Fruit fly (Drosophila melanogaster) whole organism, prepupa: Measurements from ENCODE around the gene Obp83a.

Source experiments
- Blimp-1 ChIP-seq: fragments of 200-800 bp; sonication (Bioruptor generic); optimal IDR thresholded peaks from 3 replicates; lab custom pipeline; 2017; ENCODE audit warnings: missing biosample characterization, missing genetic modification characterization, mild to moderate bottlenecking, moderate library complexity, missing genetic modification reagents
- CG10631 ChIP-seq: fragments of 200-800 bp; sonication (Bioruptor generic); optimal IDR thresholded peaks from 2 replicates; lab custom pipeline; 2016; ENCODE audit warnings: missing biosample characterization, missing genetic modification characterization
- CG10669 ChIP-seq: fragments of 200-800 bp; sonication (Bioruptor generic); optimal IDR thresholded peaks from 3 replicates; lab custom pipeline; 2018; ENCODE audit warnings: missing biosample characterization, mild to moderate bottlenecking, missing genetic modification characterization, moderate library complexity
- CG15336 ChIP-seq: fragments of 200-800 bp; sonication (Bioruptor generic); IDR thresholded peaks from 2 replicates; pipeline ENCODE4 v1.3.6; 2022; ENCODE audit warnings: missing biosample characterization, missing genetic modification characterization
- CG16779 ChIP-seq: fragments of 200-800 bp; sonication (Bioruptor generic); optimal IDR thresholded peaks from 3 replicates; lab custom pipeline; 2017; ENCODE audit warnings: missing biosample characterization, mild to moderate bottlenecking, missing genetic modification characterization
- CG3032 ChIP-seq: fragments of 200-800 bp; optimal IDR thresholded peaks from 2 replicates; lab custom pipeline; 2019; ENCODE audit warnings: missing biosample characterization, mild to moderate bottlenecking, missing genetic modification characterization, moderate library complexity
- CG32006 ChIP-seq: fragments of 200-800 bp; sonication (Bioruptor generic); optimal IDR thresholded peaks from 3 replicates; lab custom pipeline; 2017; ENCODE audit warnings: missing biosample characterization, mild to moderate bottlenecking, missing genetic modification characterization
- CG34406 ChIP-seq: fragments of 200-800 bp; sonication (Bioruptor generic); optimal IDR thresholded peaks from 3 replicates; lab custom pipeline; 2016; ENCODE audit warnings: missing biosample characterization, missing genetic modification characterization
- CG3919 ChIP-seq: fragments of 200-800 bp; sonication (Bioruptor generic); optimal IDR thresholded peaks from 3 replicates; lab custom pipeline; 2016; ENCODE audit warnings: missing biosample characterization, missing genetic modification characterization
- CG4318 ChIP-seq: fragments of 200-800 bp; sonication (Bioruptor generic); optimal IDR thresholded peaks from 3 replicates; lab custom pipeline; 2017; ENCODE audit warnings: missing biosample characterization, mild to moderate bottlenecking, missing genetic modification characterization
- CG6163 ChIP-seq: fragments of 200-800 bp; sonication (Bioruptor generic); IDR thresholded peaks from 3 replicates; pipeline ENCODE4 v1.3.6; 2022; ENCODE audit warnings: missing biosample characterization, missing genetic modification characterization
- CG6276 ChIP-seq: fragments of 200-800 bp; sonication (Bioruptor generic); optimal IDR thresholded peaks from 2 replicates; lab custom pipeline; 2017; ENCODE audit warnings: missing biosample characterization, mild to moderate bottlenecking, missing genetic modification characterization
- CG6808 ChIP-seq: fragments of 200-800 bp; sonication (Bioruptor generic); optimal IDR thresholded peaks from 3 replicates; lab custom pipeline; 2017; ENCODE audit warnings: missing biosample characterization, missing genetic modification characterization, mild to moderate bottlenecking, moderate library complexity, missing genetic modification reagents
- CG6854 ChIP-seq: fragments of 200-800 bp; sonication (Bioruptor generic); optimal IDR thresholded peaks from 2 replicates; lab custom pipeline; 2017; ENCODE audit warnings: missing biosample characterization, mild to moderate bottlenecking, missing genetic modification characterization
- CG8119 ChIP-seq: fragments of 200-800 bp; sonication (Bioruptor generic); IDR thresholded peaks from 3 replicates; pipeline ENCODE4 v1.3.6; 2022; ENCODE audit warnings: missing biosample characterization, missing genetic modification characterization
- CG8319 ChIP-seq: fragments of 200-800 bp; sonication (Bioruptor generic); optimal IDR thresholded peaks from 3 replicates; lab custom pipeline; 2016; ENCODE audit warnings: missing biosample characterization, missing genetic modification characterization
- CG9139 ChIP-seq: fragments of 200-800 bp; sonication (Bioruptor generic); optimal IDR thresholded peaks from 3 replicates; lab custom pipeline; 2017; ENCODE audit warnings: missing biosample characterization, mild to moderate bottlenecking, missing genetic modification characterization
- Eip93F ChIP-seq: fragments of 200-800 bp; sonication (Bioruptor generic); optimal IDR thresholded peaks from 2 replicates; lab custom pipeline; 2016; ENCODE audit warnings: missing biosample characterization, mild to moderate bottlenecking, missing genetic modification characterization
- Ets21C ChIP-seq: fragments of 200-800 bp; sonication (Bioruptor generic); optimal IDR thresholded peaks from 3 replicates; lab custom pipeline; 2016; ENCODE audit warnings: missing biosample characterization, missing genetic modification characterization
- Ets96B ChIP-seq: fragments of 200-800 bp; optimal IDR thresholded peaks from 2 replicates; lab custom pipeline; 2019; ENCODE audit warnings: missing biosample characterization, mild to moderate bottlenecking, missing genetic modification characterization, moderate library complexity
- Gug ChIP-seq: fragments of 200-800 bp; sonication (Bioruptor generic); IDR thresholded peaks from 2 replicates; pipeline ENCODE4 v1.3.6; 2022; ENCODE audit warnings: missing biosample characterization, missing genetic modification characterization
- Hr39 ChIP-seq: fragments of 200-800 bp; sonication (Bioruptor generic); optimal IDR thresholded peaks from 2 replicates; lab custom pipeline; 2016; ENCODE audit warnings: missing biosample characterization, missing genetic modification characterization
- Met ChIP-seq: fragments of 200-800 bp; sonication (Bioruptor generic); optimal IDR thresholded peaks from 3 replicates; lab custom pipeline; 2016; ENCODE audit warnings: missing biosample characterization, missing genetic modification characterization
- OdsH ChIP-seq: fragments of 200-800 bp; sonication (Bioruptor generic); optimal IDR thresholded peaks from 3 replicates; lab custom pipeline; 2016; ENCODE audit warnings: missing biosample characterization, missing genetic modification characterization
- Smox ChIP-seq: fragments of 200-800 bp; sonication (Bioruptor generic); optimal IDR thresholded peaks from 3 replicates; lab custom pipeline; 2016; ENCODE audit warnings: missing biosample characterization, missing genetic modification characterization
- Sox102F ChIP-seq: fragments of 200-800 bp; sonication (Bioruptor generic); optimal IDR thresholded peaks from 2 replicates; lab custom pipeline; 2016; ENCODE audit warnings: missing biosample characterization, mild to moderate bottlenecking, missing genetic modification characterization
- Sox14 ChIP-seq: fragments of 200-800 bp; sonication (Bioruptor generic); optimal IDR thresholded peaks from 3 replicates; lab custom pipeline; 2016; ENCODE audit warnings: missing biosample characterization, missing genetic modification characterization
- achi ChIP-seq: fragments of 200-800 bp; sonication (Bioruptor generic); optimal IDR thresholded peaks from 3 replicates; lab custom pipeline; 2016; ENCODE audit warnings: missing biosample characterization, missing genetic modification characterization
- cyc ChIP-seq: fragments of 200-800 bp; sonication (Bioruptor generic); optimal IDR thresholded peaks from 3 replicates; lab custom pipeline; 2016; ENCODE audit warnings: missing biosample characterization, missing genetic modification characterization
- dsx ChIP-seq: fragments of 200-800 bp; optimal IDR thresholded peaks from 3 replicates; lab custom pipeline; 2019; ENCODE audit warnings: missing biosample characterization, mild to moderate bottlenecking, missing genetic modification characterization, moderate library complexity; ENCODE audit not compliant: poor library complexity, severe bottlenecking
- eg ChIP-seq: fragments of 200-800 bp; sonication (Bioruptor generic); IDR thresholded peaks from 3 replicates; pipeline ENCODE4 v1.3.6; 2022; ENCODE audit warnings: missing biosample characterization, missing genetic modification characterization
- esn ChIP-seq: fragments of 200-800 bp; sonication (Bioruptor generic); optimal IDR thresholded peaks from 2 replicates; lab custom pipeline; 2016; ENCODE audit warnings: missing biosample characterization, mild to moderate bottlenecking, missing genetic modification characterization, moderate library complexity
- fd59A ChIP-seq: fragments of 200-800 bp; sonication (Bioruptor generic); optimal IDR thresholded peaks from 2 replicates; lab custom pipeline; 2017; ENCODE audit warnings: missing biosample characterization, mild to moderate bottlenecking, missing genetic modification characterization, missing genetic modification reagents
- fd85E ChIP-seq: fragments of 200-800 bp; sonication (Bioruptor generic); optimal IDR thresholded peaks from 3 replicates; lab custom pipeline; 2016; ENCODE audit warnings: missing biosample characterization, missing genetic modification characterization
- fkh ChIP-seq: fragments of 200-800 bp; sonication (Bioruptor generic); optimal IDR thresholded peaks from 3 replicates; lab custom pipeline; 2017; ENCODE audit warnings: missing biosample characterization, mild to moderate bottlenecking, missing genetic modification characterization, moderate library complexity
- lz ChIP-seq: fragments of 200-800 bp; sonication (Bioruptor generic); optimal IDR thresholded peaks from 3 replicates; lab custom pipeline; 2016; ENCODE audit warnings: missing biosample characterization, missing genetic modification characterization
- spab ChIP-seq: fragments of 200-800 bp; sonication (Bioruptor generic); optimal IDR thresholded peaks from 2 replicates; lab custom pipeline; 2017; ENCODE audit warnings: missing biosample characterization, mild to moderate bottlenecking, missing genetic modification characterization, missing genetic modification reagents
- ss ChIP-seq, 2 experiments: fragments of 200-800 bp; sonication (Bioruptor generic); optimal IDR thresholded peaks; 2 replicates in 1 of 2; 3 replicates in 1 of 2; lab custom pipeline; 2017 to 2018; ENCODE audit warnings: mild to moderate bottlenecking in 2 of 2, missing biosample characterization in 2 of 2, missing genetic modification characterization in 2 of 2, moderate library complexity in 1 of 2
- svp ChIP-seq: fragments of 200-800 bp; sonication (Bioruptor generic); peaks from one replicate; lab custom pipeline; 2016; ENCODE audit warnings: missing biosample characterization, missing genetic modification characterization
- topi ChIP-seq: fragments of 200-800 bp; sonication (Bioruptor generic); optimal IDR thresholded peaks from 3 replicates; lab custom pipeline; 2016; ENCODE audit warnings: missing biosample characterization, missing genetic modification characterization
- vri ChIP-seq: fragments of 200-800 bp; sonication (Bioruptor generic); optimal IDR thresholded peaks from 3 replicates; lab custom pipeline; 2016; ENCODE audit warnings: missing biosample characterization, mild to moderate bottlenecking, missing genetic modification characterization

Obp83a gene

dm6 chr3R:5976717-5977116 is 1.7 kb upstream of the Obp83a start, which contains the start of gene Obp83b:
Obp83b (minus strand) TSS chr3R:5976817.
- no peak for TF ChIP-seq CG15336
- TF ChIP-seq CG4318 (GFP tag; lab: Kevin White, UChicago): no peak
- TF ChIP-seq CG6854 (GFP tag; lab: Kevin White, UChicago): no peak
- no peak for TF ChIP-seq CG10631
- TF ChIP-seq Blimp-1 (GFP tag; lab: Kevin White, UChicago): no peak
- no peak for TF ChIP-seq CG34406 (GFP tag; lab: Kevin White, UChicago)
- TF ChIP-seq CG32006 (GFP tag; lab: Kevin White, UChicago): no peak
- no peak for TF ChIP-seq OdsH
- no peak for TF ChIP-seq Eip93F
- no peak for TF ChIP-seq CG6276
- no peak for TF ChIP-seq Sox102F (GFP tag; lab: Kevin White, UChicago)
- TF ChIP-seq Ets21C (GFP tag; lab: Kevin White, UChicago): no peak
- no peak for TF ChIP-seq esn (GFP tag; lab: Kevin White, UChicago)
- no peak for TF ChIP-seq topi (GFP tag; lab: Kevin White, UChicago)
- no peak for TF ChIP-seq spab (GFP tag; lab: Kevin White, UChicago)
- TF ChIP-seq ss (GFP tag; optimal IDR thresholded peaks at IDR 0.05; lab: Kevin White, UChicago): no peak
- TF ChIP-seq CG3032 (tag; lab: Kevin White, UChicago): no peak

dm6 chr3R:5960887-5961286 is 14.2 kb downstream of the Obp83a start, which contains the start of gene CG11373:
CG11373 (minus strand) TSS chr3R:5960987.
- TF ChIP-seq spab (GFP tag; lab: Kevin White, UChicago) (no peak), CG10669 (GFP tag; lab: Kevin White, UChicago) (no peak), ss (GFP tag; optimal IDR thresholded peaks at IDR 0.05; lab: Kevin White, UChicago) (no peak), fd59A (GFP tag; lab: Kevin White, UChicago) (no peak), CG10631 (no peak), Ets21C (GFP tag; lab: Kevin White, UChicago) (no peak), CG16779 (tag; lab: Kevin White, UChicago) (no peak)

- no peak for TF ChIP-seq Met (GFP tag; lab: Kevin White, UChicago)
- no peak for TF ChIP-seq Gug
- TF ChIP-seq fkh (GFP tag; lab: Kevin White, UChicago): no peak
- TF ChIP-seq Hr39 (GFP tag; lab: Kevin White, UChicago): no peak
- no peak for TF ChIP-seq Sox102F (GFP tag; lab: Kevin White, UChicago)
- no peak for TF ChIP-seq Sox14 (GFP tag; lab: Kevin White, UChicago)
- TF ChIP-seq CG34406 (GFP tag; lab: Kevin White, UChicago): no peak
- TF ChIP-seq svp (GFP tag; lab: Kevin White, UChicago): no peak
- no peak for TF ChIP-seq lz (GFP tag; lab: Kevin White, UChicago)
- no peak for TF ChIP-seq CG3919 (GFP tag; lab: Kevin White, UChicago)
- TF ChIP-seq spab (GFP tag; lab: Kevin White, UChicago): no peak
- TF ChIP-seq CG16779 (tag; lab: Kevin White, UChicago): no peak
- TF ChIP-seq CG8319 (GFP tag; lab: Kevin White, UChicago): no peak
- no peak for TF ChIP-seq CG10631
- TF ChIP-seq fd85E: no peak
- TF ChIP-seq esn (GFP tag; lab: Kevin White, UChicago): no peak
- no peak for TF ChIP-seq achi
These were observed 15.7 kb downstream of the Obp83a start, which contains the start of gene side-III for dm6 chr3R:5959382-5959781. side-III (minus strand) TSS chr3R:5959555.

dm6 chr3R:5937715-5938114 is 37.3 kb downstream of the Obp83a start:
- TF ChIP-seq cyc (no peak), Ets96B (tag; lab: Kevin White, UChicago) (no peak), eg (GFP tag; lab: Robert Waterston, UW) (no peak), Ets21C (GFP tag; lab: Kevin White, UChicago) (no peak), CG8119 (no peak), CG6276 (no peak), CG6163 (no peak), dsx (GFP tag; lab: Kevin White, UChicago) (no peak), Smox (GFP tag; lab: Kevin White, UChicago) (no peak), CG34406 (GFP tag; lab: Kevin White, UChicago) (no peak), CG4318 (GFP tag; lab: Kevin White, UChicago) (no peak), vri (GFP tag; lab: Kevin White, UChicago) (no peak), CG6808 (GFP tag; lab: Kevin White, UChicago) (no peak), CG9139 (GFP tag; lab: Kevin White, UChicago) (no peak), Hr39 (GFP tag; lab: Kevin White, UChicago) (no peak), CG16779 (tag; lab: Kevin White, UChicago) (no peak)
